Worm (Caenorhabditis elegans) whole organism, early embryonic: ENCODE measurements around the gene msp-40.

ENCODE experiments used
- B0310.2 ChIP-seq: sonication (generic microtip); optimal IDR thresholded peaks from 2 replicates; lab custom pipeline; 2016; ENCODE audit warnings: mild to moderate bottlenecking, missing genetic modification characterization, missing compliant biosample characterization
- F13C5.2 ChIP-seq: sonication (generic microtip); optimal IDR thresholded peaks from 2 replicates; lab custom pipeline; 2017; ENCODE audit warnings: mild to moderate bottlenecking, missing genetic modification characterization, inconsistent platforms, missing compliant biosample characterization
- aly-1 ChIP-seq: sonication (generic microtip); optimal IDR thresholded peaks from 2 replicates; lab custom pipeline; 2016; ENCODE audit warnings: missing genetic modification characterization, missing compliant biosample characterization
- ama-1 ChIP-seq: fragments of 150-350 bp; optimal IDR thresholded peaks from 2 replicates; lab custom pipeline; 2014
- ceh-13 ChIP-seq: fragments of 200-800 bp; sonication (Bioruptor generic); optimal IDR thresholded peaks from 2 replicates; lab custom pipeline; 2018; ENCODE audit warnings: mild to moderate bottlenecking, missing genetic modification characterization, missing compliant biosample characterization
- ets-7 ChIP-seq: sonication (generic microtip); optimal IDR thresholded peaks from 2 replicates; lab custom pipeline; 2016; ENCODE audit warnings: missing genotype, missing genetic modification characterization, missing compliant biosample characterization
- flt-1 ChIP-seq: fragments of 200-800 bp; sonication (Bioruptor generic); IDR thresholded peaks from 2 replicates; pipeline ENCODE4 v1.3.6; 2022; ENCODE audit warnings: missing genetic modification characterization, missing compliant biosample characterization
- hmbx-1 ChIP-seq: sonication (generic microtip); optimal IDR thresholded peaks from 2 replicates; lab custom pipeline; 2016; ENCODE audit warnings: mild to moderate bottlenecking, missing genetic modification characterization, missing compliant biosample characterization
- hmg-4 ChIP-seq: fragments of 200-800 bp; sonication (Bioruptor generic); optimal IDR thresholded peaks from 2 replicates; lab custom pipeline; 2018; ENCODE audit warnings: mild to moderate bottlenecking, missing genetic modification characterization, missing compliant biosample characterization
- sea-1 ChIP-seq: fragments of 200-800 bp; sonication (Bioruptor generic); conservative IDR thresholded peaks from 2 replicates; pipeline ENCODE4 v1.3.6; 2022; ENCODE audit warnings: missing genetic modification characterization, missing compliant biosample characterization
- tbx-11 ChIP-seq: fragments of 200-800 bp; sonication (Bioruptor generic); IDR thresholded peaks from 2 replicates; pipeline ENCODE4 v1.3.6; 2022; ENCODE audit warnings: missing genetic modification characterization, missing compliant biosample characterization
- tbx-37 ChIP-seq: fragments of 200-800 bp; sonication (Bioruptor generic); conservative IDR thresholded peaks from 2 replicates; pipeline ENCODE4 v1.3.6; 2022; ENCODE audit warnings: missing genetic modification reagents, missing genetic modification characterization, missing compliant biosample characterization
- tra-4 ChIP-seq: sonication (generic microtip); optimal IDR thresholded peaks from 2 replicates; lab custom pipeline; 2017; ENCODE audit warnings: missing genetic modification characterization, missing compliant biosample characterization

DNA sequence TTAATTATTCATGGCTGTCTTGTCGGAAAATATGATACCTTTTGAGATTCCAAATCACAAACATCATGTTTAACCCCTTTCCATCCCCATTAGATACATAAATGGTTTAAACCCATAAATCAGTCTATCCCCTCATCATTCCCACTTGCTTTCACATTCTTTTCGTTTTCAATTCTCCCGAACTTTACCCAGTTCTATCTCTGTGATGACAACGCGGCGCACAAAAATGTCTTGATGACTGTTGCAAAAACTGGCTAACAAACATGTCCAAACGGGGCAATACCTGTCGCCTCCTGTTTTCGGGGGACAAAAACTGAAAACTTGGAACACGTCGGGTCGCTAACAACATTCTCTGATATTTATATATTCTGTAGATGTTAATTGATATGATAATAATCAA is 40.8 kb downstream of the msp-40 start:
- no peak for TF ChIP-seq B0310.2
- TF ChIP-seq F13C5.2 (tag; lab: Kevin White, UChicago): no peak
- TF ChIP-seq aly-1 (tag; lab: Kevin White, UChicago): no peak
- TF ChIP-seq ama-1 (lab: Kevin White, UChicago): no peak
- TF ChIP-seq sea-1 (GFP tag; lab: Robert Waterston, UW): no peak
- TF ChIP-seq ets-7 (tag; lab: Kevin White, UChicago): no peak
- no peak for TF ChIP-seq tra-4
- TF ChIP-seq flt-1 (GFP tag; lab: Robert Waterston, UW): no peak
- TF ChIP-seq tbx-37 (GFP tag; lab: Robert Waterston, UW): no peak
- no peak for TF ChIP-seq hmg-4 (GFP tag; lab: Kevin White, UChicago)
- no peak for TF ChIP-seq tbx-11 (GFP tag; lab: Robert Waterston, UW)
- TF ChIP-seq hmbx-1 (tag; lab: Kevin White, UChicago): no peak
- no peak for TF ChIP-seq ceh-13
